Fruit fly (Drosophila melanogaster) whole organism, embryonic: Measurements from ENCODE around the gene Tet.
A peak's percentile ranks its signal among the peaks of the same experiment; 100 is the strongest.

Experiments used
- Asciz ChIP-seq: fragments of 200-800 bp; sonication (Bioruptor generic); optimal IDR thresholded peaks from 2 replicates; lab custom pipeline; 2017; ENCODE audit warnings: missing biosample characterization, mild to moderate bottlenecking, missing genetic modification characterization, missing genetic modification reagents
- CG10979 ChIP-seq: fragments of 200-800 bp; sonication (Bioruptor generic); optimal IDR thresholded peaks from 2 replicates; lab custom pipeline; 2018; ENCODE audit warnings: missing biosample characterization, mild to moderate bottlenecking, missing genetic modification characterization, moderate library complexity
- CG12155 ChIP-seq: fragments of 200-800 bp; sonication (Bioruptor generic); optimal IDR thresholded peaks from 3 replicates; lab custom pipeline; 2016; ENCODE audit warnings: missing biosample characterization, missing genetic modification characterization
- CG12219 ChIP-seq: fragments of 200-800 bp; sonication (Bioruptor generic); optimal IDR thresholded peaks from 3 replicates; lab custom pipeline; 2018; ENCODE audit warnings: missing biosample characterization, mild to moderate bottlenecking, missing genetic modification characterization
- CG12391 ChIP-seq: fragments of 200-800 bp; sonication (Bioruptor generic); optimal IDR thresholded peaks from 3 replicates; lab custom pipeline; 2018; ENCODE audit warnings: missing biosample characterization, mild to moderate bottlenecking, missing genetic modification characterization, moderate library complexity
- CG14710 ChIP-seq: fragments of 200-800 bp; sonication (Bioruptor generic); optimal IDR thresholded peaks from 3 replicates; lab custom pipeline; 2019; ENCODE audit warnings: missing biosample characterization, mild to moderate bottlenecking, missing genetic modification characterization, moderate library complexity
- CG15269 ChIP-seq: fragments of 200-800 bp; sonication (Bioruptor generic); optimal IDR thresholded peaks from 2 replicates; lab custom pipeline; 2018; ENCODE audit warnings: missing biosample characterization, mild to moderate bottlenecking, missing genetic modification characterization, moderate library complexity
- CG1529 ChIP-seq: fragments of 200-800 bp; sonication (Bioruptor generic); optimal IDR thresholded peaks from 3 replicates; lab custom pipeline; 2018; ENCODE audit warnings: missing biosample characterization, missing genetic modification characterization
- CG15514 ChIP-seq: fragments of 200-800 bp; sonication (Bioruptor generic); optimal IDR thresholded peaks from 3 replicates; lab custom pipeline; 2017; ENCODE audit warnings: missing biosample characterization, missing genetic modification characterization, mild to moderate bottlenecking, moderate library complexity, missing genetic modification reagents
- CG15601 ChIP-seq: fragments of 200-800 bp; sonication (Bioruptor generic); optimal IDR thresholded peaks from 3 replicates; lab custom pipeline; 2019; ENCODE audit warnings: missing biosample characterization, mild to moderate bottlenecking, missing genetic modification characterization, moderate library complexity
- CG16779 ChIP-seq: fragments of 200-800 bp; sonication (Bioruptor generic); IDR thresholded peaks from 2 replicates; pipeline ENCODE4 v1.3.6; 2022; ENCODE audit warnings: missing biosample characterization, missing genetic modification characterization
- CG18599 ChIP-seq: fragments of 200-800 bp; sonication (Bioruptor generic); optimal IDR thresholded peaks from 3 replicates; lab custom pipeline; 2017; ENCODE audit warnings: missing biosample characterization, missing genetic modification characterization, mild to moderate bottlenecking, moderate library complexity, missing genetic modification reagents
- CG30020 ChIP-seq: fragments of 200-800 bp; optimal IDR thresholded peaks from 2 replicates; lab custom pipeline; 2019; ENCODE audit warnings: missing biosample characterization, mild to moderate bottlenecking, missing genetic modification characterization, moderate library complexity
- CG3995 ChIP-seq: fragments of 200-800 bp; sonication (Bioruptor generic); optimal IDR thresholded peaks from 3 replicates; lab custom pipeline; 2016; ENCODE audit warnings: missing biosample characterization, missing genetic modification characterization
- CG4424 ChIP-seq: fragments of 200-800 bp; sonication (Bioruptor generic); optimal IDR thresholded peaks from 3 replicates; lab custom pipeline; 2016; ENCODE audit warnings: missing biosample characterization, missing genetic modification characterization
- CG4617 ChIP-seq: fragments of 200-800 bp; sonication (Bioruptor generic); optimal IDR thresholded peaks from 3 replicates; lab custom pipeline; 2016; ENCODE audit warnings: missing biosample characterization, missing genetic modification characterization, borderline replicate concordance
- CG4854 ChIP-seq: fragments of 200-800 bp; sonication (Bioruptor generic); optimal IDR thresholded peaks from 2 replicates; lab custom pipeline; 2016; ENCODE audit warnings: missing biosample characterization, missing genetic modification characterization, inconsistent platforms
- CG7271 ChIP-seq: fragments of 200-800 bp; sonication (Bioruptor generic); optimal IDR thresholded peaks from 2 replicates; lab custom pipeline; 2018; ENCODE audit warnings: missing biosample characterization, mild to moderate bottlenecking, missing genetic modification characterization, moderate library complexity
- CG7839 ChIP-seq: fragments of 200-800 bp; sonication (Bioruptor generic); optimal IDR thresholded peaks from 3 replicates; lab custom pipeline; 2018; ENCODE audit warnings: missing biosample characterization, mild to moderate bottlenecking, missing genetic modification characterization, moderate library complexity
- CG9609 ChIP-seq: fragments of 200-800 bp; sonication (Bioruptor generic); optimal IDR thresholded peaks from 3 replicates; lab custom pipeline; 2016; ENCODE audit warnings: missing biosample characterization, missing genetic modification characterization
- CG9797 ChIP-seq: fragments of 200-800 bp; sonication (Bioruptor generic); optimal IDR thresholded peaks from 3 replicates; lab custom pipeline; 2018; ENCODE audit warnings: missing biosample characterization, mild to moderate bottlenecking, missing genetic modification characterization
- D19A ChIP-seq: fragments of 200-800 bp; optimal IDR thresholded peaks from 3 replicates; lab custom pipeline; 2019; ENCODE audit warnings: missing biosample characterization, mild to moderate bottlenecking, missing genetic modification characterization, moderate library complexity
- Hsf ChIP-seq: fragments of 200-800 bp; sonication (Bioruptor generic); optimal IDR thresholded peaks from 3 replicates; lab custom pipeline; 2016; ENCODE audit warnings: missing biosample characterization, missing genetic modification characterization
- NC2α ChIP-seq: fragments of 200-800 bp; sonication (Bioruptor generic); optimal IDR thresholded peaks from 2 replicates; lab custom pipeline; 2016; ENCODE audit warnings: missing biosample characterization, missing genetic modification characterization
- Opbp ChIP-seq: fragments of 200-800 bp; sonication (Bioruptor generic); IDR thresholded peaks from 3 replicates; pipeline ENCODE4 v1.3.6; 2022; ENCODE audit warnings: missing biosample characterization, missing genetic modification characterization; ENCODE audit not compliant: partially characterized antibody
- Poxn ChIP-seq: fragments of 200-800 bp; sonication (Bioruptor generic); IDR thresholded peaks from 2 replicates; pipeline ENCODE4 v1.3.6; 2022; ENCODE audit warnings: missing biosample characterization, missing genetic modification characterization
- Ravus ChIP-seq: fragments of 200-800 bp; sonication (Bioruptor generic); IDR thresholded peaks from 2 replicates; pipeline ENCODE4 v1.3.6; 2022; ENCODE audit warnings: missing biosample characterization, missing genetic modification characterization
- Rx ChIP-seq: fragments of 200-800 bp; sonication (Bioruptor generic); IDR thresholded peaks from 2 replicates; pipeline ENCODE4 v1.3.6; 2022; ENCODE audit warnings: missing biosample characterization, missing genetic modification characterization
- Side ChIP-seq: fragments of 200-800 bp; sonication (Bioruptor generic); optimal IDR thresholded peaks from 2 replicates; lab custom pipeline; 2016; ENCODE audit warnings: missing biosample characterization, missing genetic modification characterization
- Sox102F ChIP-seq: fragments of 200-800 bp; sonication (Bioruptor generic); optimal IDR thresholded peaks from 2 replicates; lab custom pipeline; 2018; ENCODE audit warnings: missing biosample characterization, mild to moderate bottlenecking, missing genetic modification characterization, moderate library complexity
- Sry-δ ChIP-seq: fragments of 200-800 bp; sonication (Bioruptor generic); optimal IDR thresholded peaks from 2 replicates; lab custom pipeline; 2016; ENCODE audit warnings: missing biosample characterization, missing genetic modification characterization
- aop ChIP-seq: fragments of 200-800 bp; sonication (Bioruptor generic); IDR thresholded peaks from 2 replicates; pipeline ENCODE4 v1.3.6; 2022; ENCODE audit warnings: missing biosample characterization, missing genetic modification characterization
- ase ChIP-seq: fragments of 200-800 bp; sonication (Bioruptor generic); IDR thresholded peaks from 3 replicates; pipeline ENCODE4 v1.3.6; 2022; ENCODE audit warnings: missing biosample characterization, missing genetic modification characterization
- bsh ChIP-seq, 2 experiments: fragments of 200-800 bp; sonication (Bioruptor generic); optimal IDR thresholded peaks; 2 replicates each; lab custom pipeline; 2017 to 2018; ENCODE audit warnings: mild to moderate bottlenecking in 2 of 2, missing biosample characterization in 2 of 2, missing genetic modification characterization in 2 of 2, moderate library complexity in 1 of 2
- cas ChIP-seq: fragments of 200-800 bp; sonication (Bioruptor generic); IDR thresholded peaks from 2 replicates; pipeline ENCODE4 v1.3.6; 2022; ENCODE audit warnings: missing biosample characterization, missing genetic modification characterization
- corto ChIP-seq: fragments of 200-800 bp; sonication (Bioruptor generic); optimal IDR thresholded peaks from 2 replicates; lab custom pipeline; 2016; ENCODE audit warnings: missing biosample characterization, mild to moderate bottlenecking, missing genetic modification characterization, moderate library complexity
- crol ChIP-seq: fragments of 200-800 bp; sonication (Bioruptor generic); IDR thresholded peaks from 2 replicates; pipeline ENCODE4 v1.3.6; 2022; ENCODE audit warnings: missing biosample characterization, missing genetic modification characterization
- dan ChIP-seq: fragments of 200-800 bp; sonication (Bioruptor generic); IDR thresholded peaks from 2 replicates; pipeline ENCODE4 v1.3.6; 2022; ENCODE audit warnings: missing biosample characterization, missing genetic modification characterization
- fu2 ChIP-seq: fragments of 200-800 bp; sonication (Bioruptor generic); optimal IDR thresholded peaks from 2 replicates; lab custom pipeline; 2016; ENCODE audit warnings: missing biosample characterization, missing genetic modification characterization
- gfzf ChIP-seq: fragments of 200-800 bp; sonication (Bioruptor generic); optimal IDR thresholded peaks from 2 replicates; lab custom pipeline; 2016; ENCODE audit warnings: missing biosample characterization, mild to moderate bottlenecking, missing genetic modification characterization, moderate library complexity
- gro ChIP-seq: fragments of 200-800 bp; sonication (Bioruptor generic); optimal IDR thresholded peaks from 2 replicates; lab custom pipeline; 2016; ENCODE audit warnings: missing biosample characterization, missing genetic modification characterization
- gt ChIP-seq: fragments of 200-800 bp; sonication (Bioruptor generic); IDR thresholded peaks from 2 replicates; pipeline ENCODE4 v1.3.6; 2022; ENCODE audit warnings: missing biosample characterization, missing genetic modification characterization
- h ChIP-seq: fragments of >200 bp; optimal IDR thresholded peaks from 2 replicates; lab custom pipeline; 2017
- luna ChIP-seq: fragments of 200-800 bp; sonication (Bioruptor generic); optimal IDR thresholded peaks from 2 replicates; lab custom pipeline; 2016; ENCODE audit warnings: missing biosample characterization, missing genetic modification characterization
- mld ChIP-seq: fragments of 200-800 bp; sonication (Bioruptor generic); IDR thresholded peaks from 3 replicates; pipeline ENCODE4 v1.3.6; 2022; ENCODE audit warnings: missing biosample characterization, missing genetic modification characterization; ENCODE audit not compliant: partially characterized antibody
- phol ChIP-seq: fragments of 200-800 bp; sonication (Bioruptor generic); optimal IDR thresholded peaks from 3 replicates; lab custom pipeline; 2018; ENCODE audit warnings: missing biosample characterization, mild to moderate bottlenecking, missing genetic modification characterization, moderate library complexity
- pros ChIP-seq: fragments of 200-800 bp; sonication (Bioruptor generic); optimal IDR thresholded peaks from 3 replicates; lab custom pipeline; 2019; ENCODE audit warnings: missing biosample characterization, mild to moderate bottlenecking, missing genetic modification characterization, moderate library complexity
- ro ChIP-seq: fragments of 200-800 bp; sonication (Bioruptor generic); IDR thresholded peaks from 2 replicates; pipeline ENCODE4 v1.3.6; 2022; ENCODE audit warnings: missing biosample characterization, missing genetic modification characterization
- so ChIP-seq: fragments of 200-800 bp; sonication (Bioruptor generic); IDR thresholded peaks from 3 replicates; pipeline ENCODE4 v1.3.6; 2022; ENCODE audit warnings: missing biosample characterization, missing genetic modification characterization
- unc-4 ChIP-seq: fragments of 200-800 bp; sonication (Bioruptor generic); IDR thresholded peaks from 2 replicates; pipeline ENCODE4 v1.3.6; 2022; ENCODE audit warnings: missing biosample characterization, missing genetic modification characterization; ENCODE audit not compliant: partially characterized antibody
- unpg ChIP-seq: fragments of 200-800 bp; sonication (Bioruptor generic); optimal IDR thresholded peaks from 3 replicates; lab custom pipeline; 2018; ENCODE audit warnings: missing biosample characterization, mild to moderate bottlenecking, missing genetic modification characterization, moderate library complexity
- vnd ChIP-seq: fragments of 200-800 bp; sonication (Bioruptor generic); IDR thresholded peaks from 3 replicates; pipeline ENCODE4 v1.3.6; 2022; ENCODE audit warnings: missing biosample characterization, missing genetic modification characterization; ENCODE audit not compliant: partially characterized antibody

Gene Tet

dm6 chr3L:2847257-2847656 lies 31.7 kb downstream of the Tet start (continued):
- TF ChIP-seq Poxn (no peak), CG30020 (tag; lab: Kevin White, UChicago) (no peak), bsh (GFP tag; optimal IDR thresholded peaks at IDR 0.05; lab: Kevin White, UChicago) (peak in 1 of 2 experiments; percentile 62), ro (no peak), CG4854 (no peak), CG7839 (tag; lab: Kevin White, UChicago) (peak; percentile 26), CG12391 (tag; lab: Kevin White, UChicago) (no peak), gro (GFP tag; lab: Kevin White, UChicago) (no peak), CG9609 (no peak), Ravus (GFP tag; lab: Robert Waterston, UW) (no peak), CG12219 (GFP tag; lab: Kevin White, UChicago) (no peak), CG3995 (GFP tag; lab: Kevin White, UChicago) (no peak), cas (no peak), CG12155 (GFP tag; lab: Kevin White, UChicago) (no peak), corto (peak; percentile 63), CG15514 (GFP tag; lab: Kevin White, UChicago) (no peak), unpg (GFP tag; lab: Kevin White, UChicago) (peak; percentile 5), gt (GFP tag; lab: Robert Waterston, UW) (no peak), CG10979 (peak; percentile 8), CG7271 (tag; lab: Kevin White, UChicago) (no peak), mld (GFP tag; lab: Robert Waterston, UW) (no peak), CG15269 (peak; percentile 7), gfzf (GFP tag; lab: Kevin White, UChicago) (no peak), CG1529 (GFP tag; lab: Kevin White, UChicago) (no peak), NC2α (no peak), phol (peak; percentile 16), vnd (GFP tag; lab: Robert Waterston, UW) (no peak), Sry-δ (GFP tag; lab: Kevin White, UChicago) (no peak), ase (GFP tag; lab: Robert Waterston, UW) (no peak), CG4424 (no peak), Opbp (GFP tag; lab: Robert Waterston, UW) (no peak), fu2 (GFP tag; lab: Kevin White, UChicago) (no peak), CG4617 (GFP tag; lab: Kevin White, UChicago) (no peak), CG15601 (tag; lab: Kevin White, UChicago) (no peak), h (no peak), CG9797 (GFP tag; lab: Kevin White, UChicago) (no peak), Hsf (GFP tag; lab: Kevin White, UChicago) (no peak), D19A (tag; lab: Kevin White, UChicago) (no peak), aop (GFP tag; lab: Robert Waterston, UW) (no peak), CG14710 (tag; lab: Kevin White, UChicago) (no peak), luna (GFP tag; lab: Kevin White, UChicago) (no peak), Rx (GFP tag; lab: Robert Waterston, UW) (no peak), CG18599 (peak; percentile 47), dan (no peak), Sox102F (GFP tag; lab: Kevin White, UChicago) (peak; percentile 32), Side (GFP tag; lab: Kevin White, UChicago) (no peak), Asciz (GFP tag; lab: Kevin White, UChicago) (no peak), crol (GFP tag; lab: Robert Waterston, UW) (no peak), unc-4 (GFP tag; lab: Robert Waterston, UW) (no peak), CG16779 (no peak), pros (no peak), so (no peak)
